Fruit fly (Drosophila melanogaster): ENCODE measurements around the gene Cht7.

Gene Cht7

DNA sequence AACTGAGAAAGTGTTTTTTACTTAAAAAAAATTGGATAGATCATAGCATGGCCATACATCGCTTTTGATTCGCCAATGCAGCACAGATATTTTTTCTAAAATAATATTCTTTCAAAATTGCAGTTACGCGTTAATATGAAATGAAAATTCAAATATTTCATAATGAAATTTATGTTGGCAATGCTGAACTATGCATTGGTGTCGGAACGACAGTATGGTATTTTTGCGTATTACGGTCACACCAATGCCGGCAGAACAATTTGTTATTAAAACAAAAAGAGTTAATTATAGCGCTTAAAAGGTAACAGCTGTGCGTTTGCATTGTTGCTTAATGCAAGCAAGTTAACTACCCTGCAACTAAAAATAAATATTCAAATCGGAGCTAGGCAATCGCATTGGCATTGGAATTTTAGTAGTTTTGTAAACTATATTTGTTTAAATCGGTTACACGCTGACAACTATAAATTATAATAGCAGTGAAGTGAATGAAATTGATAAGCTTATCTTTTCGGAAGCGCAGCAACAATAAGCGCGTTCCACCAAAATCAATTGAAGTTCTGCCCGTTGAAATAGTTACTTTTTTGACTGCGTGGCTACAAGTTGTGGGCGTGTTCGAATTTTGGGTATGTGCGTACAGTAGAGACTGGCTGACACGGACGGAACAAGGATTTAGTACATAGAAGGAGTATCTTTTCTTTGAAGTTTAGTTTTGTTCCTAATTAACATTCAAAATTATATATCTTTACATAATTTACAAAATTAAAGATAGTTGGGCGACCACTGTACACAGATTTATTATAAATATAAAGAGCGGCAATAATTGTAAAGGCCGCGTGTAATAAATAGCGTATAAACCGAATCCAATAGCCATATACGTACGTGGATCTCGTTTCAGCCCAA lies 64.4 kb downstream of the Cht7 start, which contains the start of gene Prx4 (continued):
- TF ChIP-seq CG17385 (GFP tag; optimal IDR thresholded peaks at IDR 0.05), result peak; percentile 68
- TF ChIP-seq sim (GFP tag; IDR thresholded peaks at IDR 0.05), result no peak
- TF ChIP-seq luna (GFP tag; optimal IDR thresholded peaks at IDR 0.05), result no peak
- no peak for TF ChIP-seq CG6272 (GFP tag; IDR thresholded peaks at IDR 0.05)
- peak; percentile 76 for TF ChIP-seq Ada2b (GFP tag; IDR thresholded peaks at IDR 0.05)
- TF ChIP-seq tgo (GFP tag; IDR thresholded peaks at IDR 0.05), result peak; percentile 69
- no peak for TF ChIP-seq CG4328 (GFP tag; optimal IDR thresholded peaks at IDR 0.05)
- peak; percentile 77 for TF ChIP-seq Rfx (GFP tag; IDR thresholded peaks at IDR 0.05)
- TF ChIP-seq ttk (GFP tag; IDR thresholded peaks at IDR 0.05), result peak; percentile 71
- no peak for TF ChIP-seq fu2 (GFP tag; optimal IDR thresholded peaks at IDR 0.05)
- no peak for TF ChIP-seq Atf3 (GFP tag; optimal IDR thresholded peaks at IDR 0.05)
- TF ChIP-seq jumu (GFP tag; optimal IDR thresholded peaks at IDR 0.05), result peak; percentile 26
- TF ChIP-seq Poxn (GFP tag; IDR thresholded peaks at IDR 0.05), result peak; percentile 19; the same call in 1 of the 2 replicates
- TF ChIP-seq CG17186 (GFP tag; optimal IDR thresholded peaks at IDR 0.05), result no peak
- TF ChIP-seq ase (GFP tag; IDR thresholded peaks at IDR 0.05), result peak; percentile 60; the same call in 1 of the 3 replicates
- peak; percentile 50 for TF ChIP-seq Spps (tag; optimal IDR thresholded peaks at IDR 0.05)
- peak; percentile 50; the same call in 1 of the 2 replicates for TF ChIP-seq al (GFP tag; IDR thresholded peaks at IDR 0.05)
- TF ChIP-seq danr (GFP tag; IDR thresholded peaks at IDR 0.05), result no peak
- no peak for TF ChIP-seq eve (GFP tag; optimal IDR thresholded peaks at IDR 0.05)
- TF ChIP-seq E2f2 (GFP tag; IDR thresholded peaks at IDR 0.05), result peak; percentile 60
- no peak for TF ChIP-seq cato (GFP tag; optimal IDR thresholded peaks at IDR 0.05; ENCODE audit: borderline replicate concordance)
- TF ChIP-seq crp (GFP tag; optimal IDR thresholded peaks at IDR 0.05), result no peak
- TF ChIP-seq hb (GFP tag; IDR thresholded peaks at IDR 0.05; ENCODE audit: partially characterized antibody), result no peak
- no peak for TF ChIP-seq maf-S (GFP tag; optimal IDR thresholded peaks at IDR 0.05)
- no peak for TF ChIP-seq fd64A (GFP tag; optimal IDR thresholded peaks at IDR 0.05)
- peak; percentile 65 for TF ChIP-seq ap (GFP tag; IDR thresholded peaks at IDR 0.05)
- peak; percentile 25 for TF ChIP-seq CG14710 (tag; optimal IDR thresholded peaks at IDR 0.05)
- no peak for TF ChIP-seq insv (GFP tag; optimal IDR thresholded peaks at IDR 0.05)
- no peak for TF ChIP-seq mld (GFP tag; IDR thresholded peaks at IDR 0.05; ENCODE audit: partially characterized antibody)
- peak; percentile 84 for TF ChIP-seq CG17359 (tag; optimal IDR thresholded peaks at IDR 0.05)
- TF ChIP-seq amos (GFP tag; IDR thresholded peaks at IDR 0.05; ENCODE audit: partially characterized antibody), result peak; percentile 11; the same call in 1 of the 2 replicates
- TF ChIP-seq CG2120 (GFP tag; optimal IDR thresholded peaks at IDR 0.05), result peak; percentile 80
- TF ChIP-seq fd3F (GFP tag; optimal IDR thresholded peaks at IDR 0.05), result peak; percentile 56
- no peak for TF ChIP-seq Dll (GFP tag; IDR thresholded peaks at IDR 0.05; ENCODE audit: partially characterized antibody)
- TF ChIP-seq CG10321 (GFP tag; IDR thresholded peaks at IDR 0.05), result peak; percentile 51; the same call in 1 of the 2 replicates
- peak; percentile 74 for TF ChIP-seq stwl (tag; optimal IDR thresholded peaks at IDR 0.05)
- no peak for TF ChIP-seq nom (GFP tag; optimal IDR thresholded peaks at IDR 0.05)
- peak; percentile 80 for TF ChIP-seq stc (GFP tag; IDR thresholded peaks at IDR 0.05)
- TF ChIP-seq CG6683 (GFP tag; optimal IDR thresholded peaks at IDR 0.05), result peak; percentile 48
- TF ChIP-seq z (GFP tag; IDR thresholded peaks at IDR 0.05), result no peak
- TF ChIP-seq CG6765 (GFP tag; optimal IDR thresholded peaks at IDR 0.05), result no peak
- peak; percentile 89 for TF ChIP-seq ci (GFP tag; IDR thresholded peaks at IDR 0.05)
- peak; percentile 35 for TF ChIP-seq ewg (GFP tag; optimal IDR thresholded peaks at IDR 0.05)
- peak; percentile 66 for TF ChIP-seq CG12155 (GFP tag; optimal IDR thresholded peaks at IDR 0.05)
- TF ChIP-seq CG4730 (GFP tag; IDR thresholded peaks at IDR 0.05), result peak; percentile 54; the same call in 1 of the 2 replicates
- TF ChIP-seq Scr (GFP tag; IDR thresholded peaks at IDR 0.05; ENCODE audit: partially characterized antibody), result no peak
- TF ChIP-seq scrt (GFP tag; optimal IDR thresholded peaks at IDR 0.05), result peak; percentile 28
- TF ChIP-seq CG15514 (GFP tag; optimal IDR thresholded peaks at IDR 0.05), result peak; percentile 42

Data from whole organism, embryonic.